Fruit fly (Drosophila melanogaster) whole organism, embryonic: ENCODE measurements around the gene Reck.
A peak's percentile ranks its signal among the peaks of the same experiment; 100 is the strongest.

Experiments
- Bdp1 ChIP-seq: fragments of 200-800 bp; sonication (Bioruptor generic); optimal IDR thresholded peaks from 3 replicates; lab custom pipeline; 2016; ENCODE audit warnings: missing biosample characterization, missing genetic modification characterization
- Blimp-1 ChIP-seq: fragments of 200-800 bp; sonication (Bioruptor generic); optimal IDR thresholded peaks from 3 replicates; lab custom pipeline; 2018; ENCODE audit warnings: missing biosample characterization, missing genetic modification characterization, mild to moderate bottlenecking, moderate library complexity, missing genetic modification reagents
- CG10565 ChIP-seq: fragments of 200-800 bp; sonication (Bioruptor generic); optimal IDR thresholded peaks from 3 replicates; lab custom pipeline; 2016; ENCODE audit warnings: missing biosample characterization, mild to moderate bottlenecking, missing genetic modification characterization
- CG12219 ChIP-seq: fragments of 200-800 bp; sonication (Bioruptor generic); optimal IDR thresholded peaks from 3 replicates; lab custom pipeline; 2018; ENCODE audit warnings: missing biosample characterization, mild to moderate bottlenecking, missing genetic modification characterization
- CG12236 ChIP-seq: fragments of 200-800 bp; sonication (Bioruptor generic); optimal IDR thresholded peaks from 2 replicates; lab custom pipeline; 2016; ENCODE audit warnings: missing biosample characterization, missing genetic modification characterization
- CG12659 ChIP-seq: fragments of 200-800 bp; sonication (Bioruptor generic); optimal IDR thresholded peaks from 3 replicates; lab custom pipeline; 2017; ENCODE audit warnings: mild to moderate bottlenecking, missing biosample characterization, missing genetic modification reagents, missing genetic modification characterization
- CG1647 ChIP-seq: fragments of 200-800 bp; sonication (Bioruptor generic); optimal IDR thresholded peaks from 3 replicates; lab custom pipeline; 2016; ENCODE audit warnings: missing biosample characterization, missing genetic modification characterization
- CG17186 ChIP-seq: fragments of 200-800 bp; sonication (Bioruptor generic); optimal IDR thresholded peaks from 3 replicates; lab custom pipeline; 2017; ENCODE audit warnings: missing biosample characterization, missing genetic modification reagents, missing genetic modification characterization
- CG17385 ChIP-seq: fragments of 200-800 bp; sonication (Bioruptor generic); optimal IDR thresholded peaks from 3 replicates; lab custom pipeline; 2018; ENCODE audit warnings: missing biosample characterization, mild to moderate bottlenecking, missing genetic modification characterization
- CG1792 ChIP-seq: fragments of 200-800 bp; sonication (Bioruptor generic); optimal IDR thresholded peaks from 2 replicates; lab custom pipeline; 2016; ENCODE audit warnings: missing biosample characterization, missing genetic modification characterization
- CG2712 ChIP-seq: fragments of 200-800 bp; optimal IDR thresholded peaks from 3 replicates; lab custom pipeline; 2019; ENCODE audit warnings: missing biosample characterization, mild to moderate bottlenecking, missing genetic modification characterization, moderate library complexity
- CG30431 ChIP-seq: fragments of 200-800 bp; sonication (Bioruptor generic); optimal IDR thresholded peaks from 2 replicates; lab custom pipeline; 2017; ENCODE audit warnings: missing biosample characterization, missing genetic modification characterization
- CG3726 ChIP-seq: fragments of 200-800 bp; sonication (Bioruptor generic); IDR thresholded peaks from 3 replicates; pipeline ENCODE4, ENCODE4 v1.3.6; 2022; ENCODE audit warnings: missing biosample characterization, missing genetic modification characterization
- CG3838 ChIP-seq: fragments of 200-800 bp; sonication (Bioruptor generic); optimal IDR thresholded peaks from 3 replicates; lab custom pipeline; 2016; ENCODE audit warnings: missing biosample characterization, missing genetic modification characterization
- CG4328 ChIP-seq: fragments of 200-800 bp; sonication (Bioruptor generic); optimal IDR thresholded peaks from 3 replicates; lab custom pipeline; 2017; ENCODE audit warnings: missing biosample characterization, missing genetic modification reagents, missing genetic modification characterization
- CG4360 ChIP-seq: fragments of 200-800 bp; sonication (Bioruptor generic); IDR thresholded peaks from 2 replicates; pipeline ENCODE4 v1.3.6; 2022; ENCODE audit warnings: missing biosample characterization, missing genetic modification characterization
- CG4617 ChIP-seq: fragments of 200-800 bp; sonication (Bioruptor generic); optimal IDR thresholded peaks from 3 replicates; lab custom pipeline; 2016; ENCODE audit warnings: missing biosample characterization, missing genetic modification characterization, borderline replicate concordance
- CG5180 ChIP-seq: fragments of 200-800 bp; sonication (Bioruptor generic); optimal IDR thresholded peaks from 3 replicates; lab custom pipeline; 2017; ENCODE audit warnings: missing biosample characterization, missing genetic modification characterization, mild to moderate bottlenecking, moderate library complexity, missing genetic modification reagents
- CG6254 ChIP-seq: fragments of 200-800 bp; sonication (Bioruptor generic); optimal IDR thresholded peaks from 3 replicates; lab custom pipeline; 2017; ENCODE audit warnings: mild to moderate bottlenecking, missing biosample characterization, missing genetic modification reagents, missing genetic modification characterization
- CG6654 ChIP-seq: fragments of 200-800 bp; sonication (Bioruptor generic); optimal IDR thresholded peaks from 2 replicates; lab custom pipeline; 2017; ENCODE audit warnings: missing biosample characterization, mild to moderate bottlenecking, missing genetic modification characterization
- CG7372 ChIP-seq: fragments of 200-800 bp; sonication (Bioruptor generic); IDR thresholded peaks from 2 replicates; pipeline ENCODE4 v1.3.6; 2022; ENCODE audit warnings: missing biosample characterization, missing genetic modification characterization
- CG7963 ChIP-seq: fragments of 200-800 bp; sonication (Bioruptor generic); IDR thresholded peaks from 3 replicates; pipeline ENCODE4 v1.3.6; 2022; ENCODE audit warnings: missing biosample characterization, missing genetic modification characterization; ENCODE audit not compliant: partially characterized antibody
- CG8388 ChIP-seq: fragments of 200-800 bp; sonication (Bioruptor generic); optimal IDR thresholded peaks from 2 replicates; lab custom pipeline; 2019; ENCODE audit warnings: missing biosample characterization, mild to moderate bottlenecking, missing genetic modification characterization, moderate library complexity
- Doc3 ChIP-seq: fragments of 200-800 bp; sonication (Bioruptor generic); IDR thresholded peaks from 3 replicates; pipeline ENCODE4 v1.3.6; 2022; ENCODE audit warnings: missing biosample characterization, missing genetic modification characterization; ENCODE audit not compliant: partially characterized antibody
- H2.0 ChIP-seq: fragments of 200-800 bp; sonication (Bioruptor generic); IDR thresholded peaks from 2 replicates; pipeline ENCODE4 v1.3.6; 2022; ENCODE audit warnings: missing biosample characterization, missing genetic modification characterization
- Hey ChIP-seq: fragments of 200-800 bp; sonication (Bioruptor generic); optimal IDR thresholded peaks from 3 replicates; lab custom pipeline; 2018; ENCODE audit warnings: missing biosample characterization, mild to moderate bottlenecking, missing genetic modification characterization
- Hr51 ChIP-seq, 2 experiments: fragments of 200-800 bp; sonication (Bioruptor generic); optimal IDR thresholded peaks; 2 replicates in 1 of 2; 3 replicates in 1 of 2; lab custom pipeline; 2016 to 2018; ENCODE audit warnings: missing biosample characterization in 2 of 2, missing genetic modification characterization in 2 of 2, mild to moderate bottlenecking in 1 of 2, moderate library complexity in 1 of 2
- MTF-1 ChIP-seq: fragments of 200-800 bp; sonication (Bioruptor generic); optimal IDR thresholded peaks from 2 replicates; lab custom pipeline; 2018; ENCODE audit warnings: missing biosample characterization, mild to moderate bottlenecking, missing genetic modification characterization, borderline replicate concordance
- Sox100B ChIP-seq: fragments of 200-800 bp; sonication (Bioruptor generic); optimal IDR thresholded peaks from 3 replicates; lab custom pipeline; 2018; ENCODE audit warnings: missing biosample characterization, mild to moderate bottlenecking, missing genetic modification characterization
- Sry-δ ChIP-seq: fragments of 200-800 bp; sonication (Bioruptor generic); optimal IDR thresholded peaks from 2 replicates; lab custom pipeline; 2016; ENCODE audit warnings: missing biosample characterization, missing genetic modification characterization
- bcd ChIP-seq: fragments of 200-800 bp; sonication (Bioruptor generic); optimal IDR thresholded peaks from 2 replicates; lab custom pipeline; 2017; ENCODE audit warnings: missing biosample characterization, mild to moderate bottlenecking, missing genetic modification characterization
- bowl ChIP-seq: fragments of 200-800 bp; sonication (Bioruptor generic); IDR thresholded peaks from 2 replicates; pipeline ENCODE4 v1.3.6; 2022; ENCODE audit warnings: missing biosample characterization, missing genetic modification characterization
- chif ChIP-seq, 2 experiments: fragments of 200-800 bp; sonication (Bioruptor generic); optimal IDR thresholded peaks; 3 replicates each; lab custom pipeline; 2016; ENCODE audit warnings: missing biosample characterization in 2 of 2, missing genetic modification characterization in 2 of 2
- fd3F ChIP-seq: fragments of 200-800 bp; sonication (Bioruptor generic); optimal IDR thresholded peaks from 2 replicates; lab custom pipeline; 2018; ENCODE audit warnings: missing biosample characterization, mild to moderate bottlenecking, missing genetic modification characterization, moderate library complexity
- fru ChIP-seq: fragments of >200 bp; optimal IDR thresholded peaks from 2 replicates; lab custom pipeline; 2017
- jumu ChIP-seq: fragments of 200-800 bp; sonication (Bioruptor generic); optimal IDR thresholded peaks from 3 replicates; lab custom pipeline; 2016; ENCODE audit warnings: missing biosample characterization, missing genetic modification characterization
- klu ChIP-seq: fragments of 200-800 bp; sonication (Bioruptor generic); IDR thresholded peaks from 2 replicates; pipeline ENCODE4 v1.3.6; 2022; ENCODE audit warnings: missing biosample characterization, missing genetic modification characterization
- lbe ChIP-seq: fragments of 200-800 bp; sonication (Bioruptor generic); optimal IDR thresholded peaks from 2 replicates; lab custom pipeline; 2016; ENCODE audit warnings: missing biosample characterization, mild to moderate bottlenecking, missing genetic modification characterization
- luna ChIP-seq: fragments of 200-800 bp; sonication (Bioruptor generic); optimal IDR thresholded peaks from 2 replicates; lab custom pipeline; 2016; ENCODE audit warnings: missing biosample characterization, missing genetic modification characterization
- pfk ChIP-seq: fragments of 200-800 bp; sonication (Bioruptor generic); optimal IDR thresholded peaks from 2 replicates; lab custom pipeline; 2018; ENCODE audit warnings: missing biosample characterization, mild to moderate bottlenecking, missing genetic modification characterization, moderate library complexity
- pho ChIP-seq: fragments of 200-800 bp; sonication (Bioruptor generic); optimal IDR thresholded peaks from 2 replicates; lab custom pipeline; 2016; ENCODE audit warnings: missing biosample characterization, missing genetic modification characterization
- sc ChIP-seq, 3 experiments: fragments of >200 bp in 2 of 3; fragments of 200-800 bp in 1 of 3; sonication (Bioruptor generic) in 1 of 3; optimal IDR thresholded peaks; 2 replicates in 2 of 3; 3 replicates in 1 of 3; lab custom pipeline; 2017; ENCODE audit warnings: mild to moderate bottlenecking in 1 of 3, missing biosample characterization in 1 of 3, missing genetic modification characterization in 1 of 3, missing genetic modification reagents in 1 of 3
- sens ChIP-seq: fragments of 200-800 bp; sonication (Bioruptor generic); peaks from one replicate; lab custom pipeline; 2016; ENCODE audit warnings: missing biosample characterization, missing genetic modification characterization
- sens-2 ChIP-seq: fragments of 200-800 bp; sonication (Bioruptor generic); IDR thresholded peaks from 2 replicates; pipeline ENCODE4 v1.3.6; 2022; ENCODE audit warnings: missing biosample characterization, missing genetic modification characterization
- seq ChIP-seq: fragments of 200-800 bp; sonication (Bioruptor generic); IDR thresholded peaks from 2 replicates; pipeline ENCODE4 v1.3.6; 2022; ENCODE audit warnings: missing biosample characterization, missing genetic modification characterization
- sim ChIP-seq: fragments of 200-800 bp; sonication (Bioruptor generic); IDR thresholded peaks from 2 replicates; pipeline ENCODE4 v1.3.6; 2022; ENCODE audit warnings: missing biosample characterization, missing genetic modification characterization
- slou ChIP-seq: fragments of 200-800 bp; sonication (Bioruptor generic); optimal IDR thresholded peaks from 3 replicates; lab custom pipeline; 2016; ENCODE audit warnings: missing biosample characterization, missing genetic modification characterization
- ssp ChIP-seq: fragments of 200-800 bp; sonication (Bioruptor generic); IDR thresholded peaks from 2 replicates; pipeline ENCODE4 v1.3.6; 2022; ENCODE audit warnings: missing biosample characterization, missing genetic modification characterization
- stc ChIP-seq: fragments of 200-800 bp; sonication (Bioruptor generic); IDR thresholded peaks from 2 replicates; pipeline ENCODE4 v1.3.6; 2022; ENCODE audit warnings: missing biosample characterization, missing genetic modification characterization
- trem ChIP-seq: fragments of 200-800 bp; optimal IDR thresholded peaks from 3 replicates; lab custom pipeline; 2019; ENCODE audit warnings: missing biosample characterization, mild to moderate bottlenecking, missing genetic modification characterization, moderate library complexity
- zfh2 ChIP-seq: fragments of 200-800 bp; sonication (Bioruptor generic); optimal IDR thresholded peaks from 2 replicates; lab custom pipeline; 2016; ENCODE audit warnings: missing biosample characterization, missing genetic modification characterization

Reck gene

dm6 chr3L:14982675-14983084 lies 31.2 kb downstream of the Reck start, which contains the start of gene CG5114 (continued):
- TF ChIP-seq CG6254 (GFP tag; lab: Kevin White, UChicago) (no peak), Sox100B (no peak), luna (GFP tag; lab: Kevin White, UChicago) (peak; percentile 1), pho (GFP tag; lab: Kevin White, UChicago) (peak; percentile 58), CG3726 (GFP tag; lab: Robert Waterston, UW) (no peak), H2.0 (GFP tag; lab: Robert Waterston, UW) (peak; percentile 55; the same call in 1 of the 2 replicates), jumu (GFP tag; lab: Kevin White, UChicago) (peak; percentile 15), CG7372 (GFP tag; lab: Robert Waterston, UW) (no peak), bcd (GFP tag; lab: Kevin White, UChicago) (no peak), Doc3 (GFP tag; lab: Robert Waterston, UW) (peak; percentile 82), Hr51 (GFP tag; optimal IDR thresholded peaks at IDR 0.05; lab: Kevin White, UChicago) (no peak), CG7963 (GFP tag; lab: Robert Waterston, UW) (peak; percentile 82), CG8388 (GFP tag; lab: Kevin White, UChicago) (peak; percentile 2), MTF-1 (no peak), CG12659 (GFP tag; lab: Kevin White, UChicago) (peak; percentile 63), fru (lab: Kevin White, UChicago) (no peak), klu (GFP tag; lab: Robert Waterston, UW) (no peak), CG1647 (GFP tag; lab: Kevin White, UChicago) (peak; percentile 22), sens-2 (GFP tag; lab: Robert Waterston, UW) (no peak), slou (GFP tag; lab: Kevin White, UChicago) (no peak), fd3F (no peak), CG1792 (GFP tag; lab: Kevin White, UChicago) (peak; percentile 56), pfk (GFP tag; lab: Kevin White, UChicago) (no peak), sc (optimal IDR thresholded peaks at IDR 0.05; lab: Kevin White, UChicago) (no peak), sc (GFP tag; optimal IDR thresholded peaks at IDR 0.05; lab: Kevin White, UChicago) (no peak), trem (tag; lab: Kevin White, UChicago) (peak; percentile 86), CG5180 (GFP tag; lab: Kevin White, UChicago) (no peak), CG12219 (GFP tag; lab: Kevin White, UChicago) (no peak), CG17385 (GFP tag; lab: Kevin White, UChicago) (no peak), Hey (no peak), CG17186 (GFP tag; lab: Kevin White, UChicago) (peak; percentile 64), zfh2 (GFP tag; lab: Kevin White, UChicago) (peak; percentile 6), Bdp1 (GFP tag; lab: Kevin White, UChicago) (peak; percentile 16), CG12236 (GFP tag; lab: Kevin White, UChicago) (no peak), CG2712 (tag; lab: Kevin White, UChicago) (peak; percentile 54), CG30431 (GFP tag; lab: Kevin White, UChicago) (no peak), Blimp-1 (GFP tag; lab: Kevin White, UChicago) (no peak), seq (GFP tag; lab: Robert Waterston, UW) (no peak), stc (GFP tag; lab: Robert Waterston, UW) (no peak), bowl (GFP tag; lab: Robert Waterston, UW) (no peak), CG4360 (GFP tag; lab: Robert Waterston, UW) (no peak), sens (GFP tag; lab: Kevin White, UChicago) (peak; percentile 90), lbe (peak; percentile 41), CG6654 (GFP tag; lab: Kevin White, UChicago) (no peak), CG4328 (GFP tag; lab: Kevin White, UChicago) (no peak), CG10565 (no peak), sim (no peak), CG4617 (GFP tag; lab: Kevin White, UChicago) (peak; percentile 66), chif (GFP tag; optimal IDR thresholded peaks at IDR 0.05; lab: Kevin White, UChicago) (peak; percentile 25 to 51), CG3838 (GFP tag; lab: Kevin White, UChicago) (no peak), ssp (GFP tag; lab: Robert Waterston, UW) (no peak; the same call in 1 of the 2 replicates), Sry-δ (peak; percentile 88)
